Fruit fly (Drosophila melanogaster) whole organism, embryonic: ENCODE measurements around the gene CG4972.

Experiments
- CG10321 ChIP-seq: fragments of 200-800 bp; sonication (Bioruptor generic); IDR thresholded peaks from 2 replicates; pipeline ENCODE4 v1.3.6; 2022; ENCODE audit warnings: missing biosample characterization, missing genetic modification characterization
- CG10431 ChIP-seq: fragments of 200-800 bp; sonication (Bioruptor generic); optimal IDR thresholded peaks from 3 replicates; lab custom pipeline; 2018; ENCODE audit warnings: missing biosample characterization, mild to moderate bottlenecking, missing genetic modification characterization
- CG10979 ChIP-seq: fragments of 200-800 bp; sonication (Bioruptor generic); optimal IDR thresholded peaks from 2 replicates; lab custom pipeline; 2018; ENCODE audit warnings: missing biosample characterization, mild to moderate bottlenecking, missing genetic modification characterization, moderate library complexity
- CG11085 ChIP-seq: fragments of 200-800 bp; sonication (Bioruptor generic); IDR thresholded peaks from 2 replicates; pipeline ENCODE4 v1.3.6; 2022; ENCODE audit warnings: missing biosample characterization, missing genetic modification characterization
- CG12155 ChIP-seq: fragments of 200-800 bp; sonication (Bioruptor generic); optimal IDR thresholded peaks from 3 replicates; lab custom pipeline; 2016; ENCODE audit warnings: missing biosample characterization, missing genetic modification characterization
- CG12769 ChIP-seq: fragments of 200-800 bp; sonication (Bioruptor generic); optimal IDR thresholded peaks from 2 replicates; lab custom pipeline; 2019; ENCODE audit warnings: missing biosample characterization, mild to moderate bottlenecking, missing genetic modification characterization, moderate library complexity
- CG13287 ChIP-seq: fragments of 200-800 bp; sonication (Bioruptor generic); IDR thresholded peaks from 2 replicates; pipeline ENCODE4 v1.3.6; 2022; ENCODE audit warnings: missing biosample characterization, missing genetic modification characterization; ENCODE audit not compliant: partially characterized antibody
- CG13296 ChIP-seq: fragments of 200-800 bp; sonication (Bioruptor generic); optimal IDR thresholded peaks from 3 replicates; lab custom pipeline; 2018; ENCODE audit warnings: missing biosample characterization, mild to moderate bottlenecking, missing genetic modification characterization
- CG13424 ChIP-seq: fragments of 200-800 bp; sonication (Bioruptor generic); optimal IDR thresholded peaks from 2 replicates; lab custom pipeline; 2019; ENCODE audit warnings: missing biosample characterization, mild to moderate bottlenecking, missing genetic modification characterization, moderate library complexity
- CG14441 ChIP-seq: fragments of 200-800 bp; sonication (Bioruptor generic); IDR thresholded peaks from 2 replicates; pipeline ENCODE4 v1.3.6; 2022; ENCODE audit warnings: missing biosample characterization, missing genetic modification characterization
- CG15269 ChIP-seq: fragments of 200-800 bp; sonication (Bioruptor generic); optimal IDR thresholded peaks from 2 replicates; lab custom pipeline; 2018; ENCODE audit warnings: missing biosample characterization, mild to moderate bottlenecking, missing genetic modification characterization, moderate library complexity
- CG1529 ChIP-seq: fragments of 200-800 bp; sonication (Bioruptor generic); optimal IDR thresholded peaks from 3 replicates; lab custom pipeline; 2018; ENCODE audit warnings: missing biosample characterization, missing genetic modification characterization
- CG17802 ChIP-seq: fragments of 200-800 bp; sonication (Bioruptor generic); optimal IDR thresholded peaks from 2 replicates; lab custom pipeline; 2018; ENCODE audit warnings: missing biosample characterization, mild to moderate bottlenecking, missing genetic modification characterization, moderate library complexity
- CG18476 ChIP-seq: fragments of 200-800 bp; sonication (Bioruptor generic); optimal IDR thresholded peaks from 2 replicates; lab custom pipeline; 2016; ENCODE audit warnings: missing biosample characterization, mild to moderate bottlenecking, missing genetic modification characterization
- CG2889 ChIP-seq: fragments of 200-800 bp; sonication (Bioruptor generic); IDR thresholded peaks from 3 replicates; pipeline ENCODE4 v1.3.6; 2022; ENCODE audit warnings: missing biosample characterization, missing genetic modification characterization
- CG31224 ChIP-seq: fragments of 200-800 bp; sonication (Bioruptor generic); IDR thresholded peaks from 2 replicates; pipeline ENCODE4 v1.3.6; 2022; ENCODE audit warnings: missing biosample characterization, missing genetic modification characterization
- CG31441 ChIP-seq: fragments of 200-800 bp; sonication (Bioruptor generic); IDR thresholded peaks from 2 replicates; pipeline ENCODE4 v1.3.6; 2022; ENCODE audit warnings: missing biosample characterization, missing genetic modification characterization
- CG32532 ChIP-seq: fragments of 200-800 bp; sonication (Bioruptor generic); IDR thresholded peaks from 2 replicates; pipeline ENCODE4 v1.3.6; 2022; ENCODE audit warnings: missing biosample characterization, missing genetic modification characterization
- CG32767 ChIP-seq: fragments of 200-800 bp; sonication (Bioruptor generic); IDR thresholded peaks from 2 replicates; pipeline ENCODE4 v1.3.6; 2022; ENCODE audit warnings: missing biosample characterization, missing genetic modification characterization
- CG4707 ChIP-seq: fragments of 200-800 bp; sonication (Bioruptor generic); optimal IDR thresholded peaks from 2 replicates; lab custom pipeline; 2018; ENCODE audit warnings: missing biosample characterization, mild to moderate bottlenecking, missing genetic modification characterization, moderate library complexity
- CG4820 ChIP-seq: fragments of 200-800 bp; sonication (Bioruptor generic); optimal IDR thresholded peaks from 3 replicates; lab custom pipeline; 2016; ENCODE audit warnings: missing biosample characterization, missing genetic modification characterization
- CG6254 ChIP-seq: fragments of 200-800 bp; sonication (Bioruptor generic); optimal IDR thresholded peaks from 3 replicates; lab custom pipeline; 2017; ENCODE audit warnings: mild to moderate bottlenecking, missing biosample characterization, missing genetic modification reagents, missing genetic modification characterization
- CG6791 ChIP-seq: fragments of 200-800 bp; sonication (Bioruptor generic); IDR thresholded peaks from 3 replicates; pipeline ENCODE4 v1.3.6; 2022; ENCODE audit warnings: missing biosample characterization, missing genetic modification characterization; ENCODE audit not compliant: partially characterized antibody
- CG7745 ChIP-seq: fragments of 200-800 bp; sonication (Bioruptor generic); optimal IDR thresholded peaks from 2 replicates; lab custom pipeline; 2018; ENCODE audit warnings: missing biosample characterization, mild to moderate bottlenecking, missing genetic modification characterization, moderate library complexity
- CG7987 ChIP-seq: fragments of 200-800 bp; sonication (Bioruptor generic); optimal IDR thresholded peaks from 2 replicates; lab custom pipeline; 2018; ENCODE audit warnings: missing biosample characterization, mild to moderate bottlenecking, missing genetic modification characterization, moderate library complexity
- Chrac-16 ChIP-seq: fragments of 200-800 bp; sonication (Bioruptor generic); optimal IDR thresholded peaks from 3 replicates; lab custom pipeline; 2016; ENCODE audit warnings: missing biosample characterization, missing genetic modification characterization
- D19B ChIP-seq: fragments of 200-800 bp; sonication (Bioruptor generic); optimal IDR thresholded peaks from 2 replicates; lab custom pipeline; 2017; ENCODE audit warnings: missing biosample characterization, mild to moderate bottlenecking, missing genetic modification characterization
- Dbx ChIP-seq: fragments of 200-800 bp; sonication (Bioruptor generic); IDR thresholded peaks from 3 replicates; pipeline ENCODE4 v1.3.6; 2022; ENCODE audit warnings: missing biosample characterization, missing genetic modification characterization
- Hmx ChIP-seq: fragments of 200-800 bp; sonication (Bioruptor generic); optimal IDR thresholded peaks from 2 replicates; lab custom pipeline; 2016; ENCODE audit warnings: missing biosample characterization, missing genetic modification characterization
- Hsf ChIP-seq: fragments of 200-800 bp; sonication (Bioruptor generic); optimal IDR thresholded peaks from 3 replicates; lab custom pipeline; 2016; ENCODE audit warnings: missing biosample characterization, missing genetic modification characterization
- Kr ChIP-seq: fragments of 200-800 bp; sonication (Bioruptor generic); optimal IDR thresholded peaks from 2 replicates; lab custom pipeline; 2017; ENCODE audit warnings: missing biosample characterization, mild to moderate bottlenecking, missing genetic modification characterization
- Nf-YB ChIP-seq: fragments of 200-800 bp; sonication (Bioruptor generic); optimal IDR thresholded peaks from 3 replicates; lab custom pipeline; 2019; ENCODE audit warnings: missing biosample characterization, mild to moderate bottlenecking, missing genetic modification characterization, moderate library complexity
- Ravus ChIP-seq: fragments of 200-800 bp; sonication (Bioruptor generic); IDR thresholded peaks from 2 replicates; pipeline ENCODE4 v1.3.6; 2022; ENCODE audit warnings: missing biosample characterization, missing genetic modification characterization
- crp ChIP-seq, 2 experiments: fragments of 200-800 bp; sonication (Bioruptor generic); optimal IDR thresholded peaks; 2 replicates in 1 of 2; 3 replicates in 1 of 2; lab custom pipeline; 2017; ENCODE audit warnings: missing biosample characterization in 2 of 2, missing genetic modification characterization in 2 of 2, mild to moderate bottlenecking in 1 of 2, moderate library complexity in 1 of 2
- danr ChIP-seq: fragments of 200-800 bp; sonication (Bioruptor generic); IDR thresholded peaks from 2 replicates; pipeline ENCODE4 v1.3.6; 2022; ENCODE audit warnings: missing biosample characterization, missing genetic modification characterization
- fd96Cb ChIP-seq: fragments of 200-800 bp; sonication (Bioruptor generic); optimal IDR thresholded peaks from 2 replicates; lab custom pipeline; 2018; ENCODE audit warnings: missing biosample characterization, mild to moderate bottlenecking, missing genetic modification characterization, moderate library complexity
- grn ChIP-seq: fragments of 200-800 bp; sonication (Bioruptor generic); optimal IDR thresholded peaks from 3 replicates; lab custom pipeline; 2017; ENCODE audit warnings: missing biosample characterization, missing genetic modification characterization
- ken ChIP-seq: fragments of 200-800 bp; sonication (Bioruptor generic); IDR thresholded peaks from 3 replicates; pipeline ENCODE4 v1.3.6; 2022; ENCODE audit warnings: missing biosample characterization, missing genetic modification characterization
- maf-S ChIP-seq: fragments of 200-800 bp; sonication (Bioruptor generic); optimal IDR thresholded peaks from 2 replicates; lab custom pipeline; 2016; ENCODE audit warnings: missing biosample characterization, missing genetic modification characterization
- mld ChIP-seq: fragments of 200-800 bp; sonication (Bioruptor generic); IDR thresholded peaks from 3 replicates; pipeline ENCODE4 v1.3.6; 2022; ENCODE audit warnings: missing biosample characterization, missing genetic modification characterization; ENCODE audit not compliant: partially characterized antibody
- oc ChIP-seq: fragments of 200-800 bp; sonication (Bioruptor generic); optimal IDR thresholded peaks from 2 replicates; lab custom pipeline; 2018; ENCODE audit warnings: missing biosample characterization, mild to moderate bottlenecking, missing genetic modification characterization, moderate library complexity
- odd ChIP-seq: fragments of 200-800 bp; sonication (Bioruptor generic); optimal IDR thresholded peaks from 2 replicates; lab custom pipeline; 2017; ENCODE audit warnings: missing biosample characterization, mild to moderate bottlenecking, missing genetic modification characterization
- otp ChIP-seq: fragments of 200-800 bp; sonication (Bioruptor generic); IDR thresholded peaks from 3 replicates; pipeline ENCODE4, ENCODE4 v1.3.6; 2022; ENCODE audit warnings: missing biosample characterization, missing genetic modification characterization
- pzg ChIP-seq: fragments of 200-800 bp; sonication (Bioruptor generic); optimal IDR thresholded peaks from 3 replicates; lab custom pipeline; 2018; ENCODE audit warnings: missing biosample characterization, mild to moderate bottlenecking, missing genetic modification characterization, moderate library complexity
- salm ChIP-seq: fragments of 200-800 bp; sonication (Bioruptor generic); optimal IDR thresholded peaks from 2 replicates; lab custom pipeline; 2018; ENCODE audit warnings: missing biosample characterization, mild to moderate bottlenecking, missing genetic modification characterization
- sc ChIP-seq, 3 experiments: fragments of >200 bp in 2 of 3; fragments of 200-800 bp in 1 of 3; sonication (Bioruptor generic) in 1 of 3; optimal IDR thresholded peaks; 2 replicates in 2 of 3; 3 replicates in 1 of 3; lab custom pipeline; 2017; ENCODE audit warnings: mild to moderate bottlenecking in 1 of 3, missing biosample characterization in 1 of 3, missing genetic modification characterization in 1 of 3, missing genetic modification reagents in 1 of 3
- trem ChIP-seq: fragments of 200-800 bp; optimal IDR thresholded peaks from 3 replicates; lab custom pipeline; 2019; ENCODE audit warnings: missing biosample characterization, mild to moderate bottlenecking, missing genetic modification characterization, moderate library complexity

The CG4972 gene

dm6 chr2L:10306518-10307260 is 7.9 kb upstream of the CG4972 start, which contains the start of the genes CG5390 and CG4968 (continued):
- TF ChIP-seq CG11085: peak; percentile 39; the same call in 1 of the 2 replicates
- peak; percentile 73 for TF ChIP-seq CG13287
- TF ChIP-seq CG10321 (GFP tag; lab: Robert Waterston, UW): 0 out of 2 replicates have a peak, but pooled peaks have one; percentile 27
- no peak for TF ChIP-seq Kr (GFP tag; lab: Kevin White, UChicago)
- peak; percentile 82 for TF ChIP-seq CG13296 (GFP tag; lab: Kevin White, UChicago)
- peak; percentile 58; the same call in 1 of the 3 replicates for TF ChIP-seq Dbx (GFP tag; lab: Robert Waterston, UW)
- peak; percentile 50 for TF ChIP-seq CG18476 (GFP tag; lab: Kevin White, UChicago)
- peak; percentile 85 for TF ChIP-seq CG15269
- peak; percentile 69 for TF ChIP-seq pzg (GFP tag; lab: Kevin White, UChicago)
- peak; percentile 8 for TF ChIP-seq Chrac-16
- TF ChIP-seq CG17802 (tag; lab: Kevin White, UChicago): peak; percentile 7
- no peak for TF ChIP-seq maf-S
- TF ChIP-seq CG12769 (tag; lab: Kevin White, UChicago): no peak
- peak; percentile 29; the same call in 1 of the 3 replicates for TF ChIP-seq otp (GFP tag; lab: Robert Waterston, UW)
- peak; percentile 50 for TF ChIP-seq fd96Cb (tag; lab: Kevin White, UChicago)
- TF ChIP-seq mld: no peak
- TF ChIP-seq CG32532 (GFP tag; lab: Robert Waterston, UW): peak; percentile 78
- peak; percentile 67 for TF ChIP-seq CG12155 (GFP tag; lab: Kevin White, UChicago)
- no peak for TF ChIP-seq oc (tag; lab: Kevin White, UChicago)
- no peak for TF ChIP-seq CG7745 (tag; lab: Kevin White, UChicago)
- TF ChIP-seq danr: peak; percentile 49; the same call in 1 of the 2 replicates
- 0 out of 3 replicates have a peak, but pooled peaks have one; percentile 42 for TF ChIP-seq CG6791 (GFP tag; lab: Robert Waterston, UW)
- peak; percentile 38 for TF ChIP-seq CG4707 (GFP tag; lab: Kevin White, UChicago)
- TF ChIP-seq CG10431: peak; percentile 39
- TF ChIP-seq salm (tag; lab: Kevin White, UChicago): peak; percentile 58
- 0 out of 2 replicates have a peak, but pooled peaks have one; percentile 52 for TF ChIP-seq CG32767 (GFP tag; lab: Robert Waterston, UW)
- 0 out of 3 replicates have a peak, but pooled peaks have one; percentile 54 for TF ChIP-seq ken
- peak in 1 of 2 experiments; percentile 31 for TF ChIP-seq crp (GFP tag; optimal IDR thresholded peaks at IDR 0.05; lab: Kevin White, UChicago)
- peak; percentile 82 for TF ChIP-seq CG13424 (tag; lab: Kevin White, UChicago)
- peak; percentile 20 for TF ChIP-seq CG4820
- no peak for TF ChIP-seq CG7987 (GFP tag; lab: Kevin White, UChicago)
- TF ChIP-seq CG2889 (GFP tag; lab: Robert Waterston, UW): no peak
- TF ChIP-seq grn: no peak
- no peak for TF ChIP-seq sc (optimal IDR thresholded peaks at IDR 0.05; lab: Kevin White, UChicago)
- peak; percentile 28 for TF ChIP-seq sc (GFP tag; optimal IDR thresholded peaks at IDR 0.05; lab: Kevin White, UChicago)
- TF ChIP-seq CG31441 (GFP tag; lab: Robert Waterston, UW): peak; percentile 80; the same call in 1 of the 2 replicates
- peak; percentile 56 for TF ChIP-seq odd
- peak; percentile 59 for TF ChIP-seq CG6254 (GFP tag; lab: Kevin White, UChicago)
- TF ChIP-seq D19B (GFP tag; lab: Kevin White, UChicago): peak; percentile 50
- peak; percentile 62 for TF ChIP-seq CG10979 (tag; lab: Kevin White, UChicago)
- peak; percentile 41 for TF ChIP-seq CG1529 (GFP tag; lab: Kevin White, UChicago)
- peak; percentile 44 for TF ChIP-seq Nf-YB
- peak; percentile 95 for TF ChIP-seq trem
- TF ChIP-seq CG31224 (GFP tag; lab: Robert Waterston, UW): peak; percentile 45; the same call in 1 of the 2 replicates
- TF ChIP-seq Hsf (GFP tag; lab: Kevin White, UChicago): peak; percentile 34
- peak; percentile 28; the same call in 1 of the 2 replicates for TF ChIP-seq CG14441
- TF ChIP-seq Hmx (GFP tag; lab: Kevin White, UChicago): no peak
- no peak for TF ChIP-seq Ravus (GFP tag; lab: Robert Waterston, UW)
